Fruit fly (Drosophila melanogaster): ENCODE data around the gene CG18628.

- TF ChIP-seq pan (optimal IDR thresholded peaks at IDR 0.05) (no peak), usp (GFP tag; optimal IDR thresholded peaks at IDR 0.05) (no peak), psq (optimal IDR thresholded peaks at IDR 0.05) (no peak), Dll (optimal IDR thresholded peaks at IDR 0.05) (no peak), EcR (GFP tag; optimal IDR thresholded peaks at IDR 0.05) (no peak)
These were observed 3.7 kb downstream of the CG18628 start, which contains the start of gene CG14153 for dm6 chr3L:10643228-10643627.
